Fruit fly (Drosophila melanogaster) whole organism, embryonic: ENCODE results near the gene CG31633.
A peak's percentile ranks its signal among the peaks of the same experiment; 100 is the strongest.

Source experiments
- ATbp ChIP-seq: fragments of 200-800 bp; sonication (Bioruptor generic); optimal IDR thresholded peaks from 2 replicates; lab custom pipeline; 2017; ENCODE audit warnings: missing biosample characterization, mild to moderate bottlenecking, missing genetic modification characterization, missing genetic modification reagents
- Atf3 ChIP-seq: fragments of 200-800 bp; sonication (Bioruptor generic); optimal IDR thresholded peaks from 3 replicates; lab custom pipeline; 2016; ENCODE audit warnings: missing biosample characterization, missing genetic modification characterization
- Atf6 ChIP-seq: fragments of 200-800 bp; sonication (Bioruptor generic); IDR thresholded peaks from 2 replicates; pipeline ENCODE4 v1.3.6; 2022; ENCODE audit warnings: missing biosample characterization, missing genetic modification characterization
- Bteb2 ChIP-seq: fragments of 200-800 bp; sonication (Bioruptor generic); optimal IDR thresholded peaks from 2 replicates; lab custom pipeline; 2016; ENCODE audit warnings: missing biosample characterization, missing genetic modification characterization
- CG10209 ChIP-seq: fragments of 200-800 bp; sonication (Bioruptor generic); optimal IDR thresholded peaks from 3 replicates; lab custom pipeline; 2017; ENCODE audit warnings: missing biosample characterization, mild to moderate bottlenecking, missing genetic modification characterization, missing genetic modification reagents
- CG13296 ChIP-seq: fragments of 200-800 bp; sonication (Bioruptor generic); optimal IDR thresholded peaks from 3 replicates; lab custom pipeline; 2018; ENCODE audit warnings: missing biosample characterization, mild to moderate bottlenecking, missing genetic modification characterization
- CG14014 ChIP-seq: fragments of 200-800 bp; sonication (Bioruptor generic); IDR thresholded peaks from 2 replicates; pipeline ENCODE4 v1.3.6; 2022; ENCODE audit warnings: missing biosample characterization, missing genetic modification characterization
- CG15269 ChIP-seq: fragments of 200-800 bp; sonication (Bioruptor generic); optimal IDR thresholded peaks from 2 replicates; lab custom pipeline; 2018; ENCODE audit warnings: missing biosample characterization, mild to moderate bottlenecking, missing genetic modification characterization, moderate library complexity
- CG15601 ChIP-seq: fragments of 200-800 bp; sonication (Bioruptor generic); optimal IDR thresholded peaks from 3 replicates; lab custom pipeline; 2019; ENCODE audit warnings: missing biosample characterization, mild to moderate bottlenecking, missing genetic modification characterization, moderate library complexity
- CG1602 ChIP-seq: fragments of 200-800 bp; sonication (Bioruptor generic); optimal IDR thresholded peaks from 3 replicates; lab custom pipeline; 2016; ENCODE audit warnings: missing biosample characterization, missing genetic modification characterization
- CG2712 ChIP-seq: fragments of 200-800 bp; optimal IDR thresholded peaks from 3 replicates; lab custom pipeline; 2019; ENCODE audit warnings: missing biosample characterization, mild to moderate bottlenecking, missing genetic modification characterization, moderate library complexity
- CG2875 ChIP-seq: fragments of 200-800 bp; sonication (Bioruptor generic); optimal IDR thresholded peaks from 2 replicates; lab custom pipeline; 2017; ENCODE audit warnings: missing biosample characterization, mild to moderate bottlenecking, missing genetic modification characterization, missing genetic modification reagents
- CG34376 ChIP-seq: fragments of 200-800 bp; sonication (Bioruptor generic); optimal IDR thresholded peaks from 2 replicates; lab custom pipeline; 2018; ENCODE audit warnings: missing biosample characterization, mild to moderate bottlenecking, missing genetic modification characterization
- CG7556 ChIP-seq: fragments of 200-800 bp; sonication (Bioruptor generic); optimal IDR thresholded peaks from 2 replicates; lab custom pipeline; 2017; ENCODE audit warnings: missing biosample characterization, mild to moderate bottlenecking, missing genetic modification characterization
- CG8089 ChIP-seq: fragments of 200-800 bp; sonication (Bioruptor generic); optimal IDR thresholded peaks from 3 replicates; lab custom pipeline; 2016; ENCODE audit warnings: missing biosample characterization, missing genetic modification characterization
- CG8388 ChIP-seq: fragments of 200-800 bp; sonication (Bioruptor generic); optimal IDR thresholded peaks from 2 replicates; lab custom pipeline; 2019; ENCODE audit warnings: missing biosample characterization, mild to moderate bottlenecking, missing genetic modification characterization, moderate library complexity
- CG8924 ChIP-seq: fragments of 200-800 bp; optimal IDR thresholded peaks from 3 replicates; lab custom pipeline; 2019; ENCODE audit warnings: missing biosample characterization, mild to moderate bottlenecking, missing genetic modification characterization, moderate library complexity
- CG9727 ChIP-seq: fragments of 200-800 bp; sonication (Bioruptor generic); optimal IDR thresholded peaks from 3 replicates; lab custom pipeline; 2017; ENCODE audit warnings: missing biosample characterization, mild to moderate bottlenecking, missing genetic modification characterization
- D ChIP-seq, 2 experiments: fragments of 200-800 bp in 1 of 2; fragments of >200 bp in 1 of 2; sonication (Bioruptor generic) in 1 of 2; optimal IDR thresholded peaks; 2 replicates in 1 of 2; 3 replicates in 1 of 2; lab custom pipeline; 2017; ENCODE audit warnings: mild to moderate bottlenecking in 1 of 2, missing biosample characterization in 1 of 2, missing genetic modification characterization in 1 of 2, missing genetic modification reagents in 1 of 2
- D19A ChIP-seq: fragments of 200-800 bp; optimal IDR thresholded peaks from 3 replicates; lab custom pipeline; 2019; ENCODE audit warnings: missing biosample characterization, mild to moderate bottlenecking, missing genetic modification characterization, moderate library complexity
- GATAe ChIP-seq: fragments of 200-800 bp; sonication (Bioruptor generic); conservative IDR thresholded peaks from 2 replicates; pipeline ENCODE4 v1.3.6; 2022; ENCODE audit warnings: missing biosample characterization, missing genetic modification characterization
- HmgZ ChIP-seq: fragments of 200-800 bp; sonication (Bioruptor generic); optimal IDR thresholded peaks from 2 replicates; lab custom pipeline; 2018; ENCODE audit warnings: missing biosample characterization, mild to moderate bottlenecking, missing genetic modification characterization
- Hmr ChIP-seq: fragments of 200-800 bp; sonication (Bioruptor generic); optimal IDR thresholded peaks from 3 replicates; lab custom pipeline; 2017; ENCODE audit warnings: mild to moderate bottlenecking, missing biosample characterization, missing genetic modification reagents, missing genetic modification characterization
- Hr51 ChIP-seq, 2 experiments: fragments of 200-800 bp; sonication (Bioruptor generic); optimal IDR thresholded peaks; 2 replicates in 1 of 2; 3 replicates in 1 of 2; lab custom pipeline; 2016 to 2018; ENCODE audit warnings: missing biosample characterization in 2 of 2, missing genetic modification characterization in 2 of 2, mild to moderate bottlenecking in 1 of 2, moderate library complexity in 1 of 2
- Hr78 ChIP-seq, 2 experiments: fragments of 200-800 bp in 1 of 2; fragments of >200 bp in 1 of 2; sonication (Bioruptor generic) in 1 of 2; optimal IDR thresholded peaks; 2 replicates each; lab custom pipeline; 2017 to 2019; ENCODE audit warnings: missing biosample characterization in 2 of 2, missing genetic modification characterization in 2 of 2, mild to moderate bottlenecking in 1 of 2, moderate library complexity in 1 of 2
- PHDP ChIP-seq: fragments of 200-800 bp; sonication (Bioruptor generic); optimal IDR thresholded peaks from 3 replicates; lab custom pipeline; 2018; ENCODE audit warnings: missing biosample characterization, mild to moderate bottlenecking, missing genetic modification characterization, moderate library complexity
- Side ChIP-seq: fragments of 200-800 bp; sonication (Bioruptor generic); optimal IDR thresholded peaks from 2 replicates; lab custom pipeline; 2016; ENCODE audit warnings: missing biosample characterization, missing genetic modification characterization
- Xrp1 ChIP-seq: fragments of 200-800 bp; sonication (Bioruptor generic); IDR thresholded peaks from 2 replicates; pipeline ENCODE4 v1.3.6; 2022; ENCODE audit warnings: missing biosample characterization, missing genetic modification characterization
- az2 ChIP-seq: fragments of 200-800 bp; sonication (Bioruptor generic); optimal IDR thresholded peaks from 3 replicates; lab custom pipeline; 2016; ENCODE audit warnings: missing biosample characterization, missing genetic modification characterization
- bsh ChIP-seq, 2 experiments: fragments of 200-800 bp; sonication (Bioruptor generic); optimal IDR thresholded peaks; 2 replicates each; lab custom pipeline; 2017 to 2018; ENCODE audit warnings: mild to moderate bottlenecking in 2 of 2, missing biosample characterization in 2 of 2, missing genetic modification characterization in 2 of 2, moderate library complexity in 1 of 2
- caup ChIP-seq: fragments of 200-800 bp; sonication (Bioruptor generic); optimal IDR thresholded peaks from 3 replicates; lab custom pipeline; 2017; ENCODE audit warnings: missing biosample characterization, mild to moderate bottlenecking, missing genetic modification characterization, moderate library complexity; ENCODE audit not compliant: severe bottlenecking
- ci ChIP-seq: fragments of 200-800 bp; sonication (Bioruptor generic); IDR thresholded peaks from 3 replicates; pipeline ENCODE4 v1.3.6; 2022; ENCODE audit warnings: missing biosample characterization, missing genetic modification characterization
- dysf ChIP-seq: fragments of 200-800 bp; sonication (Bioruptor generic); IDR thresholded peaks from 3 replicates; pipeline ENCODE4 v1.3.6; 2022; ENCODE audit warnings: missing biosample characterization, missing genetic modification characterization
- fd96Cb ChIP-seq: fragments of 200-800 bp; sonication (Bioruptor generic); optimal IDR thresholded peaks from 2 replicates; lab custom pipeline; 2018; ENCODE audit warnings: missing biosample characterization, mild to moderate bottlenecking, missing genetic modification characterization, moderate library complexity
- grau ChIP-seq: fragments of 200-800 bp; optimal IDR thresholded peaks from 3 replicates; lab custom pipeline; 2019; ENCODE audit warnings: missing biosample characterization, mild to moderate bottlenecking, missing genetic modification characterization, moderate library complexity
- lab ChIP-seq: fragments of 200-800 bp; sonication (Bioruptor generic); optimal IDR thresholded peaks from 3 replicates; lab custom pipeline; 2017; ENCODE audit warnings: missing biosample characterization, missing genetic modification characterization, mild to moderate bottlenecking, moderate library complexity, missing genetic modification reagents
- lola ChIP-seq, 3 experiments: fragments of >200 bp in 2 of 3; fragments of 200-800 bp in 1 of 3; sonication (Bioruptor generic) in 1 of 3; optimal IDR thresholded peaks; 2 replicates each; lab custom pipeline; 2017 to 2019; ENCODE audit warnings: missing biosample characterization in 3 of 3, missing genetic modification characterization in 3 of 3, mild to moderate bottlenecking in 1 of 3, moderate library complexity in 1 of 3
- prd ChIP-seq, 3 experiments: fragments of >200 bp in 2 of 3; fragments of 200-800 bp in 1 of 3; sonication (Bioruptor generic) in 1 of 3; optimal IDR thresholded peaks in 2 of 3; IDR thresholded peaks in 1 of 3; 2 replicates in 2 of 3; 3 replicates in 1 of 3; pipeline versions ENCODE4 v1.3.6 to Lab custom; 2017 to 2022; ENCODE audit warnings: missing biosample characterization in 1 of 3, missing genetic modification characterization in 1 of 3
- sc ChIP-seq, 3 experiments: fragments of >200 bp in 2 of 3; fragments of 200-800 bp in 1 of 3; sonication (Bioruptor generic) in 1 of 3; optimal IDR thresholded peaks; 2 replicates in 2 of 3; 3 replicates in 1 of 3; lab custom pipeline; 2017; ENCODE audit warnings: mild to moderate bottlenecking in 1 of 3, missing biosample characterization in 1 of 3, missing genetic modification characterization in 1 of 3, missing genetic modification reagents in 1 of 3
- sens-2 ChIP-seq: fragments of 200-800 bp; sonication (Bioruptor generic); IDR thresholded peaks from 2 replicates; pipeline ENCODE4 v1.3.6; 2022; ENCODE audit warnings: missing biosample characterization, missing genetic modification characterization
- tio ChIP-seq: fragments of 200-800 bp; sonication (Bioruptor generic); optimal IDR thresholded peaks from 2 replicates; lab custom pipeline; 2017; ENCODE audit warnings: missing biosample characterization, missing genetic modification characterization, inconsistent platforms
- trem ChIP-seq: fragments of 200-800 bp; optimal IDR thresholded peaks from 3 replicates; lab custom pipeline; 2019; ENCODE audit warnings: missing biosample characterization, mild to moderate bottlenecking, missing genetic modification characterization, moderate library complexity
- twi ChIP-seq: fragments of 200-800 bp; optimal IDR thresholded peaks from 2 replicates; lab custom pipeline; 2019; ENCODE audit warnings: missing biosample characterization, mild to moderate bottlenecking, missing genetic modification characterization, moderate library complexity
- vvl ChIP-seq: fragments of 200-800 bp; sonication (Bioruptor generic); IDR thresholded peaks from 2 replicates; pipeline ENCODE4 v1.3.6; 2022; ENCODE audit warnings: missing biosample characterization, missing genetic modification characterization
- zen ChIP-seq: fragments of 200-800 bp; sonication (Bioruptor generic); optimal IDR thresholded peaks from 3 replicates; lab custom pipeline; 2018; ENCODE audit warnings: missing biosample characterization, mild to moderate bottlenecking, missing genetic modification characterization, moderate library complexity
- zfh2 ChIP-seq: fragments of 200-800 bp; sonication (Bioruptor generic); optimal IDR thresholded peaks from 2 replicates; lab custom pipeline; 2016; ENCODE audit warnings: missing biosample characterization, missing genetic modification characterization

The CG31633 gene

dm6 chr2L:6693794-6694254 is 37.7 kb upstream of the CG31633 start (continued):
- TF ChIP-seq fd96Cb (tag; lab: Kevin White, UChicago) (peak; percentile 46), Xrp1 (peak; percentile 55; the same call in 1 of the 2 replicates), caup (GFP tag; lab: Kevin White, UChicago) (peak; percentile 11), Atf6 (GFP tag; lab: Robert Waterston, UW) (peak; percentile 14; the same call in 1 of the 2 replicates), dysf (GFP tag; lab: Robert Waterston, UW) (0 out of 3 replicates have a peak, but pooled peaks have one; percentile 39), twi (tag; lab: Kevin White, UChicago) (peak; percentile 16), trem (tag; lab: Kevin White, UChicago) (peak; percentile 36), lab (GFP tag; lab: Kevin White, UChicago) (peak; percentile 9), CG8924 (tag; lab: Kevin White, UChicago) (peak; percentile 72), CG1602 (GFP tag; lab: Kevin White, UChicago) (no peak), CG9727 (GFP tag; lab: Kevin White, UChicago) (peak; percentile 64), PHDP (tag; lab: Kevin White, UChicago) (peak; percentile 50), Bteb2 (GFP tag; lab: Kevin White, UChicago) (peak; percentile 8), CG2875 (peak; percentile 50), Atf3 (GFP tag; lab: Kevin White, UChicago) (no peak), ATbp (peak; percentile 39), CG7556 (peak; percentile 82), CG34376 (GFP tag; lab: Kevin White, UChicago) (peak; percentile 14), CG8388 (GFP tag; lab: Kevin White, UChicago) (peak; percentile 55), az2 (GFP tag; lab: Kevin White, UChicago) (peak; percentile 37), CG2712 (tag; lab: Kevin White, UChicago) (peak; percentile 77), Hmr (GFP tag; lab: Kevin White, UChicago) (peak; percentile 43), Side (GFP tag; lab: Kevin White, UChicago) (peak; percentile 2), GATAe (GFP tag; lab: Robert Waterston, UW) (no peak), sens-2 (no peak), CG8089 (GFP tag; lab: Kevin White, UChicago) (peak; percentile 10), CG13296 (peak; percentile 28), Hr51 (GFP tag; optimal IDR thresholded peaks at IDR 0.05; lab: Kevin White, UChicago) (peak in 1 of 2 experiments; percentile 78), vvl (GFP tag; lab: Robert Waterston, UW) (0 out of 2 replicates have a peak, but pooled peaks have one; percentile 12), D19A (tag; lab: Kevin White, UChicago) (peak; percentile 72), CG14014 (0 out of 2 replicates have a peak, but pooled peaks have one; percentile 34), D (optimal IDR thresholded peaks at IDR 0.05; lab: Kevin White, UChicago) (no peak), D (GFP tag; optimal IDR thresholded peaks at IDR 0.05; lab: Kevin White, UChicago) (peak; percentile 70), tio (GFP tag; lab: Kevin White, UChicago) (peak; percentile 54), CG10209 (peak; percentile 48), prd (optimal IDR thresholded peaks at IDR 0.05; lab: Kevin White, UChicago) (no peak), prd (GFP tag; IDR thresholded peaks at IDR 0.05; lab: Robert Waterston, UW) (0 out of 3 replicates have a peak, but pooled peaks have one; percentile 23), HmgZ (peak; percentile 5), sc (optimal IDR thresholded peaks at IDR 0.05; lab: Kevin White, UChicago) (no peak), sc (GFP tag; optimal IDR thresholded peaks at IDR 0.05; lab: Kevin White, UChicago) (peak; percentile 37), ci (GFP tag; lab: Robert Waterston, UW) (0 out of 3 replicates have a peak, but pooled peaks have one; percentile 35), CG15269 (tag; lab: Kevin White, UChicago) (peak; percentile 54), Hr78 (GFP tag; optimal IDR thresholded peaks at IDR 0.05; lab: Kevin White, UChicago) (peak in 1 of 2 experiments; percentile 22), grau (tag; lab: Kevin White, UChicago) (peak; percentile 64), zfh2 (GFP tag; lab: Kevin White, UChicago) (peak; percentile 0), CG15601 (tag; lab: Kevin White, UChicago) (peak; percentile 29), zen (tag; lab: Kevin White, UChicago) (no peak), lola (GFP tag; optimal IDR thresholded peaks at IDR 0.05; lab: Kevin White, UChicago) (peak in 1 of 3 experiments; percentile 80), bsh (GFP tag; optimal IDR thresholded peaks at IDR 0.05; lab: Kevin White, UChicago) (peak; percentile 47 to 58)
